Worm (Caenorhabditis elegans) whole organism, early embryonic: ENCODE data around the gene C52B9.19.

ENCODE experiments used
- B0310.2 ChIP-seq: sonication (generic microtip); optimal IDR thresholded peaks from 2 replicates; lab custom pipeline; 2016; ENCODE audit warnings: mild to moderate bottlenecking, missing genetic modification characterization, missing compliant biosample characterization
- ama-1 ChIP-seq: fragments of 150-350 bp; optimal IDR thresholded peaks from 2 replicates; lab custom pipeline; 2014
- ceh-13 ChIP-seq: fragments of 200-800 bp; sonication (Bioruptor generic); optimal IDR thresholded peaks from 2 replicates; lab custom pipeline; 2018; ENCODE audit warnings: mild to moderate bottlenecking, missing genetic modification characterization, missing compliant biosample characterization
- flt-1 ChIP-seq: fragments of 200-800 bp; sonication (Bioruptor generic); IDR thresholded peaks from 2 replicates; pipeline ENCODE4 v1.3.6; 2022; ENCODE audit warnings: missing genetic modification characterization, missing compliant biosample characterization
- hmbx-1 ChIP-seq: sonication (generic microtip); optimal IDR thresholded peaks from 2 replicates; lab custom pipeline; 2016; ENCODE audit warnings: mild to moderate bottlenecking, missing genetic modification characterization, missing compliant biosample characterization
- hmg-4 ChIP-seq: fragments of 200-800 bp; sonication (Bioruptor generic); optimal IDR thresholded peaks from 2 replicates; lab custom pipeline; 2018; ENCODE audit warnings: mild to moderate bottlenecking, missing genetic modification characterization, missing compliant biosample characterization
- hnd-1 ChIP-seq: sonication (generic microtip); optimal IDR thresholded peaks from 2 replicates; lab custom pipeline; 2016; ENCODE audit warnings: missing genetic modification characterization, missing compliant biosample characterization
- pes-1 ChIP-seq: fragments of 200-800 bp; sonication (Bioruptor generic); IDR thresholded peaks from 2 replicates; pipeline ENCODE4 v1.3.6; 2022; ENCODE audit warnings: missing genetic modification reagents, missing genetic modification characterization, missing compliant biosample characterization
- sea-1 ChIP-seq: fragments of 200-800 bp; sonication (Bioruptor generic); conservative IDR thresholded peaks from 2 replicates; pipeline ENCODE4 v1.3.6; 2022; ENCODE audit warnings: missing genetic modification characterization, missing compliant biosample characterization
- tbx-37 ChIP-seq: fragments of 200-800 bp; sonication (Bioruptor generic); conservative IDR thresholded peaks from 2 replicates; pipeline ENCODE4 v1.3.6; 2022; ENCODE audit warnings: missing genetic modification reagents, missing genetic modification characterization, missing compliant biosample characterization

DNA sequence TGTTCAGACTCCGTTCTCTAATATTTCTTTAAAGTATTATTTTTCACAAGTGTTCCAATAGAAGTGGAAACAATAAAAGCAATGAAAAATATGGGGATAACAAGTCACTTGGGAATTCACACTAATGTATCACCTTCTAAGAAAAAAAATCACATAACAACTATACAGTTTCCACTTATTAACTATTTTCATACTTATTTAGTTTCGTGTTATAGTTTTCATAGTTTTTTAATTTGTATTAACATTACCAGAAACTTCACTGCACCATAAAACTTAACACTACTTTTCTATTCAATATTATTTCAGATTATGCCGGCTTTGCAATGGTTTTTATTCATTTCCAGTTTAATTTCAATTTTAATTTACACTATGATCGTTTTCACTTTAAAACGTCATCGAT lies 30.3 kb upstream of the C52B9.19 start, which contains the start of gene srv-5:
- TF ChIP-seq ama-1 (lab: Kevin White, UChicago), result no peak
- TF ChIP-seq B0310.2 (tag; lab: Kevin White, UChicago), result no peak
- TF ChIP-seq hmg-4 (GFP tag; lab: Kevin White, UChicago), result no peak
- no peak for TF ChIP-seq flt-1 (GFP tag; lab: Robert Waterston, UW)
- no peak for TF ChIP-seq pes-1 (GFP tag; lab: Robert Waterston, UW)
- no peak for TF ChIP-seq sea-1 (GFP tag; lab: Robert Waterston, UW)
- no peak for TF ChIP-seq hmbx-1 (tag; lab: Kevin White, UChicago)
- TF ChIP-seq hnd-1 (tag; lab: Kevin White, UChicago), result no peak
- TF ChIP-seq ceh-13 (GFP tag; lab: Kevin White, UChicago), result no peak
- no peak for TF ChIP-seq tbx-37 (GFP tag; lab: Robert Waterston, UW)
